Fruit fly (Drosophila melanogaster): Measurements from ENCODE around the gene loco.

loco gene

dm6 chr3R:22663115-22663514 is 23.9 kb upstream of the loco start (continued):
- TF ChIP-seq CG1603 (tag; optimal IDR thresholded peaks at IDR 0.05) (peak; percentile 88), esg (GFP tag; conservative IDR thresholded peaks at IDR 0.05) (peak; percentile 75), Opbp (GFP tag; IDR thresholded peaks at IDR 0.05; ENCODE audit: partially characterized antibody) (no peak), nerfin-2 (GFP tag; IDR thresholded peaks at IDR 0.05; ENCODE audit: partially characterized antibody) (no peak), B-H1 (GFP tag; IDR thresholded peaks at IDR 0.05) (peak; percentile 41; the same call in 2 of the 3 replicates), Trl (optimal IDR thresholded peaks at IDR 0.05) (no peak), Trl (GFP tag; optimal IDR thresholded peaks at IDR 0.05) (peak; percentile 10), MESR4 (GFP tag; optimal IDR thresholded peaks at IDR 0.05) (no peak), sens-2 (GFP tag; IDR thresholded peaks at IDR 0.05) (peak; percentile 62), CG14860 (GFP tag; IDR thresholded peaks at IDR 0.05; ENCODE audit: partially characterized antibody) (no peak), pan (optimal IDR thresholded peaks at IDR 0.05) (no peak), pan (GFP tag; optimal IDR thresholded peaks at IDR 0.05 in 1 of 2, IDR thresholded peaks at IDR 0.05 in 1 of 2) (peak in 1 of 2 experiments; percentile 58), ro (GFP tag; IDR thresholded peaks at IDR 0.05) (no peak), Poxn (GFP tag; IDR thresholded peaks at IDR 0.05) (no peak), CG7963 (GFP tag; IDR thresholded peaks at IDR 0.05; ENCODE audit: partially characterized antibody) (no peak), salm (tag; optimal IDR thresholded peaks at IDR 0.05) (no peak), br (optimal IDR thresholded peaks at IDR 0.05) (no peak), Ets65A (GFP tag) (peak; percentile 93), gce (GFP tag; IDR thresholded peaks at IDR 0.05) (no peak), cg (GFP tag; optimal IDR thresholded peaks at IDR 0.05) (no peak), HLHmδ (GFP tag; optimal IDR thresholded peaks at IDR 0.05) (no peak), CG4820 (GFP tag; optimal IDR thresholded peaks at IDR 0.05) (peak; percentile 60), da (GFP tag; optimal IDR thresholded peaks at IDR 0.05) (no peak), Hey (tag; optimal IDR thresholded peaks at IDR 0.05) (no peak), CG14965 (GFP tag; optimal IDR thresholded peaks at IDR 0.05; ENCODE audit: borderline replicate concordance) (no peak), Kr (GFP tag; optimal IDR thresholded peaks at IDR 0.05) (no peak), tio (GFP tag; optimal IDR thresholded peaks at IDR 0.05) (peak; percentile 57), CG10267 (tag; optimal IDR thresholded peaks at IDR 0.05) (peak; percentile 37), Sry-β (GFP tag; optimal IDR thresholded peaks at IDR 0.05) (no peak), Hr39 (optimal IDR thresholded peaks at IDR 0.05) (no peak), CG6854 (GFP tag; optimal IDR thresholded peaks at IDR 0.05) (peak; percentile 50), twi (tag; optimal IDR thresholded peaks at IDR 0.05) (no peak), gcm2 (GFP tag; optimal IDR thresholded peaks at IDR 0.05) (no peak), maf-S (GFP tag; optimal IDR thresholded peaks at IDR 0.05) (no peak), CG3726 (GFP tag; IDR thresholded peaks at IDR 0.05) (no peak), ato (GFP tag; IDR thresholded peaks at IDR 0.05; ENCODE audit: partially characterized antibody) (no peak), YL-1 (GFP tag; optimal IDR thresholded peaks at IDR 0.05) (no peak), TFAM (GFP tag; optimal IDR thresholded peaks at IDR 0.05) (no peak), Antp (GFP tag; optimal IDR thresholded peaks at IDR 0.05) (no peak), fu2 (GFP tag; optimal IDR thresholded peaks at IDR 0.05) (peak; percentile 22), nom (GFP tag; optimal IDR thresholded peaks at IDR 0.05) (no peak), CG11504 (tag; optimal IDR thresholded peaks at IDR 0.05) (peak; percentile 81), ab (GFP tag; optimal IDR thresholded peaks at IDR 0.05) (no peak), CG6272 (GFP tag; IDR thresholded peaks at IDR 0.05) (no peak), kni (GFP tag; optimal IDR thresholded peaks at IDR 0.05) (no peak), sr (GFP tag; IDR thresholded peaks at IDR 0.05) (no peak), CG11723 (GFP tag; optimal IDR thresholded peaks at IDR 0.05) (no peak), CG9437 (GFP tag; optimal IDR thresholded peaks at IDR 0.05) (peak; percentile 34), cas (GFP tag; IDR thresholded peaks at IDR 0.05) (no peak), CG18262 (tag; optimal IDR thresholded peaks at IDR 0.05) (no peak), eyg (GFP tag; optimal IDR thresholded peaks at IDR 0.05) (no peak), chinmo (GFP tag; IDR thresholded peaks at IDR 0.05; ENCODE audit: partially characterized antibody) (no peak), vfl (GFP tag; optimal IDR thresholded peaks at IDR 0.05) (peak; percentile 13)
